Fruit fly (Drosophila melanogaster) Kc167 (cell line): Measurements from ENCODE around the gene dimm.

Experiments used
- psq ChIP-seq: fragments of >200 bp; optimal IDR thresholded peaks from 2 replicates; lab custom pipeline; 2017; ENCODE audit warnings: missing external identifiers
- ttk ChIP-seq: sonication (Bioruptor generic); optimal IDR thresholded peaks from 2 replicates; lab custom pipeline; 2017; ENCODE audit warnings: missing external identifiers

DNA sequence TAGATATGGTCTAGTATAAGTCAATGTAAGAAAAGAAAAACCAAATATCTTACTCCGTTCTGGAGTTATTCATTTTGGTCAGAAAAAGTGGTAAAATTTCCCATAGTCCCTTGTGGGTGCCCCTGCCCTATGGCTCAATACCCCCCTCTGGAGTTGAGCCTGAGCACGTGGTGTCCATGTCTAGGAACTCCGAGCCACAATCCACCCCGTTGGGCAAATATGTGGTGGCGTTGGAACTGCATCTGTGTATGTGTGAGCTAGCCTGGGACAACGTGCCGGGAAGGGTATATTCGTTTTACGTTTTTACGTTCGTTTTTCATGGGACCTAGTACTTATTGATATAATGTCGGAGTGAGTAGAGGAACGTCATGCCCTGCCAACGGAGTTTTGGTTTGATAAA, 733 bp upstream of the dimm start:
- TF ChIP-seq ttk (lab: Kevin White, UChicago) (no peak), psq (lab: Kevin White, UChicago) (no peak)
